Worm (Caenorhabditis elegans) whole organism, L2 larva: ENCODE results near the gene mnr-1.

Experiments used
- F13H6.1 ChIP-seq: sonication (generic microtip); optimal IDR thresholded peaks from 2 replicates; lab custom pipeline; 2016; ENCODE audit warnings: missing genetic modification characterization, missing compliant biosample characterization
- R02D3.7 ChIP-seq: fragments of 150-350 bp; optimal IDR thresholded peaks from 2 replicates; lab custom pipeline; 2014; ENCODE audit warnings: missing biosample characterization, missing genetic modification characterization
- Y55F3AM.14 ChIP-seq: fragments of 200-800 bp; sonication (Bioruptor generic); optimal IDR thresholded peaks from 2 replicates; lab custom pipeline; 2018; ENCODE audit warnings: mild to moderate bottlenecking, missing genetic modification characterization, missing compliant biosample characterization
- ZK546.5 ChIP-seq: sonication (generic microtip); optimal IDR thresholded peaks from 2 replicates; lab custom pipeline; 2017; ENCODE audit warnings: missing biosample characterization, missing genetic modification characterization
- alr-1 ChIP-seq: fragments of 150-350 bp; optimal IDR thresholded peaks from 2 replicates; lab custom pipeline; 2014; ENCODE audit warnings: missing biosample characterization, missing genetic modification characterization
- aly-2 ChIP-seq: fragments of 150-350 bp; optimal IDR thresholded peaks from 2 replicates; lab custom pipeline; 2014; ENCODE audit warnings: missing biosample characterization, missing genetic modification characterization
- ama-1 ChIP-seq: fragments of 150-350 bp; optimal IDR thresholded peaks from 2 replicates; lab custom pipeline; 2018; ENCODE audit warnings: inconsistent platforms
- blmp-1 ChIP-seq: sonication (generic microtip); optimal IDR thresholded peaks from 2 replicates; lab custom pipeline; 2017; ENCODE audit warnings: missing genetic modification characterization, mild to moderate bottlenecking, missing compliant biosample characterization, antibody characterized with exemption, moderate library complexity; ENCODE audit not compliant: insufficient read depth
- ceh-16 ChIP-seq: fragments of 150-350 bp; optimal IDR thresholded peaks from 2 replicates; lab custom pipeline; 2014; ENCODE audit warnings: missing biosample characterization, missing genetic modification characterization
- ceh-82 ChIP-seq: fragments of 150-350 bp; optimal IDR thresholded peaks from 2 replicates; lab custom pipeline; 2014; ENCODE audit warnings: missing biosample characterization, missing genetic modification characterization
- crh-2 ChIP-seq: sonication (generic microtip); optimal IDR thresholded peaks from 2 replicates; lab custom pipeline; 2017; ENCODE audit warnings: missing biosample characterization, missing genetic modification characterization
- dmd-4 ChIP-seq: sonication (generic microtip); optimal IDR thresholded peaks from 2 replicates; lab custom pipeline; 2017; ENCODE audit warnings: missing biosample characterization, missing genetic modification characterization
- egl-27 ChIP-seq: sonication (generic microtip); optimal IDR thresholded peaks from 3 replicates; lab custom pipeline; 2017; ENCODE audit warnings: missing biosample characterization, missing genetic modification reagents, missing genetic modification characterization
- elt-1 ChIP-seq: fragments of 150-350 bp; optimal IDR thresholded peaks from 2 replicates; lab custom pipeline; 2014; ENCODE audit warnings: missing biosample characterization, missing genetic modification characterization
- fos-1 ChIP-seq: fragments of 150-350 bp; optimal IDR thresholded peaks from 2 replicates; lab custom pipeline; 2014; ENCODE audit warnings: missing biosample characterization, missing genetic modification characterization
- gmeb-1 ChIP-seq: fragments of 150-350 bp; optimal IDR thresholded peaks from 2 replicates; lab custom pipeline; 2014; ENCODE audit warnings: missing biosample characterization, missing genetic modification characterization
- lin-11 ChIP-seq: fragments of 150-350 bp; sonication (generic microtip); optimal IDR thresholded peaks from 2 replicates; lab custom pipeline; 2014; ENCODE audit warnings: missing biosample characterization, missing genetic modification characterization, inconsistent platforms, mixed read lengths
- lin-13 ChIP-seq: fragments of 150-350 bp; optimal IDR thresholded peaks from 2 replicates; lab custom pipeline; 2014; ENCODE audit warnings: missing biosample characterization, missing genetic modification reagents, missing genetic modification characterization
- lin-39 ChIP-seq: fragments of 150-350 bp; optimal IDR thresholded peaks from 2 replicates; lab custom pipeline; 2014; ENCODE audit warnings: missing biosample characterization, missing genetic modification reagents, missing genetic modification characterization
- mab-5 ChIP-seq: fragments of 150-350 bp; optimal IDR thresholded peaks from 2 replicates; lab custom pipeline; 2014; ENCODE audit warnings: missing biosample characterization, missing genetic modification characterization
- mbf-1 ChIP-seq: sonication (generic microtip); optimal IDR thresholded peaks from 2 replicates; lab custom pipeline; 2017; ENCODE audit warnings: missing biosample characterization, missing genetic modification characterization
- nhr-12 ChIP-seq: fragments of 150-350 bp; optimal IDR thresholded peaks from 2 replicates; lab custom pipeline; 2014; ENCODE audit warnings: missing biosample characterization, missing genetic modification characterization
- nhr-129 ChIP-seq: fragments of 150-350 bp; optimal IDR thresholded peaks from 2 replicates; lab custom pipeline; 2014; ENCODE audit warnings: missing biosample characterization, missing genetic modification characterization
- nhr-21 ChIP-seq: fragments of 150-350 bp; optimal IDR thresholded peaks from 2 replicates; lab custom pipeline; 2014; ENCODE audit warnings: missing biosample characterization, missing genetic modification characterization
- nhr-23 ChIP-seq: fragments of 150-350 bp; optimal IDR thresholded peaks from 2 replicates; lab custom pipeline; 2014; ENCODE audit warnings: missing biosample characterization, missing genetic modification reagents, missing genetic modification characterization
- nhr-237 ChIP-seq: fragments of 150-350 bp; optimal IDR thresholded peaks from 2 replicates; lab custom pipeline; 2014; ENCODE audit warnings: missing biosample characterization, missing genetic modification characterization
- nhr-25 ChIP-seq: fragments of 150-350 bp; sonication (generic microtip); optimal IDR thresholded peaks from 3 replicates; lab custom pipeline; 2014; ENCODE audit warnings: missing biosample characterization, missing genetic modification characterization
- nhr-6 ChIP-seq: fragments of 150-350 bp; optimal IDR thresholded peaks from 2 replicates; lab custom pipeline; 2014; ENCODE audit warnings: missing biosample characterization, missing genetic modification characterization
- peb-1 ChIP-seq: fragments of 150-350 bp; optimal IDR thresholded peaks from 2 replicates; lab custom pipeline; 2014; ENCODE audit warnings: missing biosample characterization, missing genetic modification characterization
- sem-4 ChIP-seq: fragments of 150-350 bp; optimal IDR thresholded peaks from 2 replicates; lab custom pipeline; 2014; ENCODE audit warnings: missing biosample characterization, missing genetic modification reagents, missing genetic modification characterization
- skn-1 ChIP-seq: sonication (generic microtip); optimal IDR thresholded peaks from 2 replicates; lab custom pipeline; 2017; ENCODE audit warnings: missing biosample characterization, missing genetic modification characterization
- sma-3 ChIP-seq: sonication (generic microtip); optimal IDR thresholded peaks from 2 replicates; lab custom pipeline; 2016; ENCODE audit warnings: missing genetic modification reagents, missing genetic modification characterization, missing compliant biosample characterization
- snpc-4 ChIP-seq: fragments of 150-350 bp; optimal IDR thresholded peaks from 2 replicates; lab custom pipeline; 2014; ENCODE audit warnings: missing biosample characterization, missing genetic modification characterization
- unc-55 ChIP-seq: fragments of 150-350 bp; sonication (generic microtip); optimal IDR thresholded peaks from 3 replicates; lab custom pipeline; 2014; ENCODE audit warnings: missing biosample characterization, missing genetic modification reagents, missing genetic modification characterization
- unc-62 ChIP-seq: fragments of 150-350 bp; optimal IDR thresholded peaks from 2 replicates; lab custom pipeline; 2014; ENCODE audit warnings: missing biosample characterization, missing genetic modification reagents, missing genetic modification characterization
- zag-1 ChIP-seq: fragments of 150-350 bp; optimal IDR thresholded peaks from 2 replicates; lab custom pipeline; 2014; ENCODE audit warnings: missing biosample characterization, missing genetic modification characterization
- ztf-1 ChIP-seq: fragments of 200-800 bp; sonication (Bioruptor generic); conservative IDR thresholded peaks from 2 replicates; pipeline ENCODE4 v1.3.6; 2022; ENCODE audit warnings: missing genetic modification characterization, missing compliant biosample characterization
- ztf-11 ChIP-seq: sonication (generic microtip); optimal IDR thresholded peaks from 2 replicates; lab custom pipeline; 2017; ENCODE audit warnings: missing biosample characterization, missing genetic modification characterization
- ztf-4 ChIP-seq: fragments of 150-350 bp; optimal IDR thresholded peaks from 2 replicates; lab custom pipeline; 2014; ENCODE audit warnings: missing biosample characterization, missing genetic modification characterization

Gene mnr-1

ce11 chrV:20654350-20654749 is at the start of gene mnr-1:
Gene mnr-1, plus strand, starts transcription at chrV:20654650.
- TF ChIP-seq lin-11 (tag; lab: Kevin White, UChicago) = no peak
- TF ChIP-seq sem-4 (tag; lab: Kevin White, UChicago) = no peak
- no peak for TF ChIP-seq unc-62 (GFP tag; lab: Kevin White, UChicago)
- TF ChIP-seq fos-1 (tag; lab: Kevin White, UChicago) = no peak
- no peak for TF ChIP-seq zag-1 (tag; lab: Kevin White, UChicago)
- TF ChIP-seq blmp-1 = no peak
- TF ChIP-seq snpc-4 (tag; lab: Kevin White, UChicago) = no peak
- no peak for TF ChIP-seq nhr-6 (tag; lab: Kevin White, UChicago)
- no peak for TF ChIP-seq aly-2
- TF ChIP-seq F13H6.1 (tag; lab: Kevin White, UChicago) = no peak
- TF ChIP-seq mab-5 (tag; lab: Kevin White, UChicago) = no peak
- no peak for TF ChIP-seq egl-27
- TF ChIP-seq, all 48 proteins: peak for 0

- TF ChIP-seq ZK546.5 (tag; lab: Kevin White, UChicago) = no peak
- TF ChIP-seq elt-1 = no peak
- no peak for TF ChIP-seq sma-3 (GFP tag; lab: Kevin White, UChicago)
- no peak for TF ChIP-seq skn-1 (tag; lab: Kevin White, UChicago)
- TF ChIP-seq lin-39 (tag; lab: Kevin White, UChicago) = no peak
- no peak for TF ChIP-seq crh-2
- no peak for TF ChIP-seq nhr-12 (tag; lab: Kevin White, UChicago)
- no peak for TF ChIP-seq lin-11 (tag; lab: Kevin White, UChicago)
- TF ChIP-seq, all 48 proteins: peak for 0
Observed at ce11 chrV:20606617-20607016, 47.8 kb upstream of the mnr-1 start, which contains the start of gene F46B3.23. Gene F46B3.23, minus strand, starts transcription at chrV:20606717.

- TF ChIP-seq gmeb-1 (tag; lab: Kevin White, UChicago) (no peak), dmd-4 (tag; lab: Kevin White, UChicago) (no peak), nhr-237 (no peak), egl-27 (no peak), F13H6.1 (tag; lab: Kevin White, UChicago) (no peak), mab-5 (tag; lab: Kevin White, UChicago) (no peak), blmp-1 (no peak), unc-62 (GFP tag; lab: Kevin White, UChicago) (no peak), peb-1 (tag; lab: Kevin White, UChicago) (no peak), R02D3.7 (no peak), ztf-11 (tag; lab: Kevin White, UChicago) (no peak), ztf-1 (GFP tag; lab: Robert Waterston, UW) (no peak), ama-1 (no peak), snpc-4 (tag; lab: Kevin White, UChicago) (no peak), unc-55 (GFP tag; lab: Kevin White, UChicago) (no peak), lin-13 (no peak), nhr-129 (no peak)
Observed at ce11 chrV:20608688-20609087, 45.8 kb upstream of the mnr-1 start, which contains the start of gene ttr-12. Gene ttr-12, minus strand, starts transcription at chrV:20608788.

- no peak for TF ChIP-seq fos-1 (tag; lab: Kevin White, UChicago)
- no peak for TF ChIP-seq R02D3.7
- TF ChIP-seq snpc-4 (tag; lab: Kevin White, UChicago) = no peak
- TF ChIP-seq Y55F3AM.14 = no peak
- TF ChIP-seq ztf-11 (tag; lab: Kevin White, UChicago) = no peak
- TF ChIP-seq nhr-21 (tag; lab: Kevin White, UChicago) = no peak
Observed at ce11 chrV:20609494-20609893, 45.0 kb upstream of the mnr-1 start, which contains the start of gene grd-2. Gene grd-2, plus strand, starts transcription at chrV:20609794.

ce11 chrV:20618632-20619031 is 35.8 kb upstream of the mnr-1 start, which contains the start of gene F46B3.7:
Gene F46B3.7, minus strand, starts transcription at chrV:20618732.
- TF ChIP-seq nhr-12 (tag; lab: Kevin White, UChicago) = no peak
- no peak for TF ChIP-seq alr-1 (tag; lab: Kevin White, UChicago)
- TF ChIP-seq nhr-23 = no peak
- TF ChIP-seq sma-3 (GFP tag; lab: Kevin White, UChicago) = no peak
- no peak for TF ChIP-seq mbf-1 (tag; lab: Kevin White, UChicago)
- TF ChIP-seq nhr-25 = no peak
- TF ChIP-seq gmeb-1 (tag; lab: Kevin White, UChicago) = no peak
- no peak for TF ChIP-seq sem-4 (tag; lab: Kevin White, UChicago)
- no peak for TF ChIP-seq ztf-11 (tag; lab: Kevin White, UChicago)
- TF ChIP-seq nhr-21 (tag; lab: Kevin White, UChicago) = no peak
- no peak for TF ChIP-seq nhr-129
- no peak for TF ChIP-seq snpc-4 (tag; lab: Kevin White, UChicago)
- no peak for TF ChIP-seq ceh-16
- TF ChIP-seq crh-2 = no peak
- TF ChIP-seq R02D3.7 = no peak
- TF ChIP-seq zag-1 (tag; lab: Kevin White, UChicago) = no peak
- TF ChIP-seq ceh-82 = no peak
- no peak for TF ChIP-seq ztf-4 (tag; lab: Kevin White, UChicago)
- TF ChIP-seq ztf-1 (GFP tag; lab: Robert Waterston, UW) = no peak
- TF ChIP-seq Y55F3AM.14 = no peak
